Worm (Caenorhabditis elegans): ENCODE data around the gene atg-7.

DNA sequence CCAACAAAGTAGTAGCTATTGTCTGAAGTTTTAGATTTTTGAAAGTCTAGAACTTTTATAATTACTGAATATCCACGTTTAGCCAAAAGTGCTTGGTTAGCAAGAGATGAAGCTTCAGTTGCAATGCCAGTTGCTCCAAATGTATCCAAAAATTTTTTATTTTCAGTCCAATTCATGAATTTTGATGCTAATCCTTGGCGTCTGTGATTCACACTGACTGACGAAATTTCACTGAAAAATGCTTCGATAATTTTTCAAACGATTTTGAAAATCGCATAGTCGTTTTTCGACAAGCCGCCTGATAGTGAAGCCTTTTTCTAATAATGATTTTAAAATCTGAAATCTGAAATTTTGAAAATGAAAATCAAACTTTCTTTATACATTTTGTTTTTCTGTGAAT is 13.2 kb upstream of the atg-7 start:
- TF ChIP-seq fkh-10 (GFP tag; optimal IDR thresholded peaks at IDR 0.05) (no peak), R02D3.7 (tag; optimal IDR thresholded peaks at IDR 0.05) (no peak), zfp-3 (GFP tag; conservative IDR thresholded peaks at IDR 0.05) (no peak)

Measured in whole organism, L4 larva.